Fruit fly (Drosophila melanogaster) whole organism, embryonic: ENCODE data around the gene moody.

ENCODE experiments used
- ATbp ChIP-seq: fragments of 200-800 bp; sonication (Bioruptor generic); optimal IDR thresholded peaks from 2 replicates; lab custom pipeline; 2017; ENCODE audit warnings: missing biosample characterization, mild to moderate bottlenecking, missing genetic modification characterization, missing genetic modification reagents
- CG11560 ChIP-seq: fragments of 200-800 bp; sonication (Bioruptor generic); IDR thresholded peaks from 3 replicates; pipeline ENCODE4 v1.3.6; 2022; ENCODE audit warnings: missing biosample characterization, missing genetic modification characterization
- CG16779 ChIP-seq: fragments of 200-800 bp; sonication (Bioruptor generic); IDR thresholded peaks from 2 replicates; pipeline ENCODE4 v1.3.6; 2022; ENCODE audit warnings: missing biosample characterization, missing genetic modification characterization
- CG17361 ChIP-seq: fragments of 200-800 bp; sonication (Bioruptor generic); IDR thresholded peaks from 3 replicates; pipeline ENCODE4 v1.3.6; 2022; ENCODE audit warnings: missing biosample characterization, missing genetic modification characterization
- CG17829 ChIP-seq: fragments of 200-800 bp; optimal IDR thresholded peaks from 2 replicates; lab custom pipeline; 2019; ENCODE audit warnings: missing biosample characterization, mild to moderate bottlenecking, missing genetic modification characterization, moderate library complexity
- CG18599 ChIP-seq: fragments of 200-800 bp; sonication (Bioruptor generic); optimal IDR thresholded peaks from 3 replicates; lab custom pipeline; 2017; ENCODE audit warnings: missing biosample characterization, missing genetic modification characterization, mild to moderate bottlenecking, moderate library complexity, missing genetic modification reagents
- CG2875 ChIP-seq: fragments of 200-800 bp; sonication (Bioruptor generic); optimal IDR thresholded peaks from 2 replicates; lab custom pipeline; 2017; ENCODE audit warnings: missing biosample characterization, mild to moderate bottlenecking, missing genetic modification characterization, missing genetic modification reagents
- CG3407 ChIP-seq: fragments of 200-800 bp; sonication (Bioruptor generic); optimal IDR thresholded peaks from 2 replicates; lab custom pipeline; 2018; ENCODE audit warnings: missing biosample characterization, mild to moderate bottlenecking, missing genetic modification characterization
- CG6654 ChIP-seq: fragments of 200-800 bp; sonication (Bioruptor generic); optimal IDR thresholded peaks from 2 replicates; lab custom pipeline; 2017; ENCODE audit warnings: missing biosample characterization, mild to moderate bottlenecking, missing genetic modification characterization
- CG7745 ChIP-seq: fragments of 200-800 bp; sonication (Bioruptor generic); optimal IDR thresholded peaks from 2 replicates; lab custom pipeline; 2018; ENCODE audit warnings: missing biosample characterization, mild to moderate bottlenecking, missing genetic modification characterization, moderate library complexity
- CG8359 ChIP-seq: fragments of 200-800 bp; sonication (Bioruptor generic); optimal IDR thresholded peaks from 2 replicates; lab custom pipeline; 2017; ENCODE audit warnings: missing biosample characterization, mild to moderate bottlenecking, missing genetic modification characterization, borderline replicate concordance
- Chrac-16 ChIP-seq: fragments of 200-800 bp; sonication (Bioruptor generic); optimal IDR thresholded peaks from 3 replicates; lab custom pipeline; 2016; ENCODE audit warnings: missing biosample characterization, missing genetic modification characterization
- Dip2 ChIP-seq: fragments of 200-800 bp; sonication (Bioruptor generic); IDR thresholded peaks from 2 replicates; pipeline ENCODE4 v1.3.6; 2022; ENCODE audit warnings: missing biosample characterization, missing genetic modification characterization
- Dip3 ChIP-seq: fragments of 200-800 bp; sonication (Bioruptor generic); optimal IDR thresholded peaks from 3 replicates; lab custom pipeline; 2016; ENCODE audit warnings: missing biosample characterization, missing genetic modification characterization
- Gug ChIP-seq: fragments of 200-800 bp; sonication (Bioruptor generic); IDR thresholded peaks from 4 replicates; pipeline ENCODE4 v1.3.6; 2022; ENCODE audit warnings: missing biosample characterization, missing genetic modification characterization
- H15 ChIP-seq: fragments of 200-800 bp; sonication (Bioruptor generic); IDR thresholded peaks from 3 replicates; pipeline ENCODE4 v1.3.6; 2022; ENCODE audit warnings: missing biosample characterization, missing genetic modification characterization
- HLH4C ChIP-seq: fragments of 200-800 bp; sonication (Bioruptor generic); IDR thresholded peaks from 3 replicates; pipeline ENCODE4 v1.3.6; 2022; ENCODE audit warnings: missing biosample characterization, missing genetic modification characterization; ENCODE audit not compliant: partially characterized antibody
- Hmr ChIP-seq: fragments of 200-800 bp; sonication (Bioruptor generic); optimal IDR thresholded peaks from 3 replicates; lab custom pipeline; 2017; ENCODE audit warnings: mild to moderate bottlenecking, missing biosample characterization, missing genetic modification reagents, missing genetic modification characterization
- Lpt ChIP-seq: fragments of >200 bp; optimal IDR thresholded peaks from 2 replicates; lab custom pipeline; 2018; ENCODE audit warnings: missing biosample characterization, missing genetic modification characterization
- MBD-R2 ChIP-seq: fragments of 200-800 bp; sonication (Bioruptor generic); IDR thresholded peaks from 2 replicates; pipeline ENCODE4 v1.3.6; 2022; ENCODE audit warnings: missing biosample characterization, missing genetic modification characterization
- MTF-1 ChIP-seq: fragments of 200-800 bp; sonication (Bioruptor generic); optimal IDR thresholded peaks from 2 replicates; lab custom pipeline; 2018; ENCODE audit warnings: missing biosample characterization, mild to moderate bottlenecking, missing genetic modification characterization, borderline replicate concordance
- Neu2 ChIP-seq: fragments of 200-800 bp; sonication (Bioruptor generic); optimal IDR thresholded peaks from 3 replicates; lab custom pipeline; 2016; ENCODE audit warnings: missing biosample characterization, missing genetic modification characterization, borderline replicate concordance
- PHDP ChIP-seq: fragments of 200-800 bp; sonication (Bioruptor generic); optimal IDR thresholded peaks from 3 replicates; lab custom pipeline; 2018; ENCODE audit warnings: missing biosample characterization, mild to moderate bottlenecking, missing genetic modification characterization, moderate library complexity
- Pdp1 ChIP-seq, 2 experiments: fragments of 200-800 bp; sonication (Bioruptor generic); optimal IDR thresholded peaks; 3 replicates each; lab custom pipeline; 2016; ENCODE audit warnings: missing biosample characterization in 2 of 2, missing genetic modification characterization in 2 of 2, mild to moderate bottlenecking in 1 of 2, moderate library complexity in 1 of 2
- Vsx1 ChIP-seq: fragments of 200-800 bp; sonication (Bioruptor generic); optimal IDR thresholded peaks from 2 replicates; lab custom pipeline; 2017; ENCODE audit warnings: missing biosample characterization, mild to moderate bottlenecking, missing genetic modification characterization, missing genetic modification reagents
- ap ChIP-seq: fragments of 200-800 bp; sonication (Bioruptor generic); IDR thresholded peaks from 2 replicates; pipeline ENCODE4 v1.3.6; 2022; ENCODE audit warnings: missing biosample characterization, missing genetic modification characterization
- cad ChIP-seq: fragments of >200 bp; optimal IDR thresholded peaks from 2 replicates; lab custom pipeline; 2017; ENCODE audit warnings: missing biosample characterization, missing genetic modification characterization
- caup ChIP-seq: fragments of 200-800 bp; sonication (Bioruptor generic); optimal IDR thresholded peaks from 3 replicates; lab custom pipeline; 2017; ENCODE audit warnings: missing biosample characterization, mild to moderate bottlenecking, missing genetic modification characterization, moderate library complexity; ENCODE audit not compliant: severe bottlenecking
- chm ChIP-seq: fragments of 200-800 bp; sonication (Bioruptor generic); IDR thresholded peaks from 2 replicates; pipeline ENCODE4 v1.3.6; 2022; ENCODE audit warnings: missing biosample characterization, missing genetic modification characterization
- croc ChIP-seq: fragments of 200-800 bp; sonication (Bioruptor generic); conservative IDR thresholded peaks from 3 replicates; pipeline ENCODE4 v1.3.6; 2022; ENCODE audit warnings: missing biosample characterization, missing genetic modification characterization
- dan ChIP-seq: fragments of 200-800 bp; sonication (Bioruptor generic); IDR thresholded peaks from 2 replicates; pipeline ENCODE4 v1.3.6; 2022; ENCODE audit warnings: missing biosample characterization, missing genetic modification characterization
- ewg ChIP-seq: fragments of 200-800 bp; sonication (Bioruptor generic); optimal IDR thresholded peaks from 3 replicates; lab custom pipeline; 2017; ENCODE audit warnings: mild to moderate bottlenecking, missing biosample characterization, missing genetic modification reagents, missing genetic modification characterization
- ftz-f1 ChIP-seq: fragments of 200-800 bp; sonication (Bioruptor generic); optimal IDR thresholded peaks from 2 replicates; lab custom pipeline; 2016; ENCODE audit warnings: missing biosample characterization, missing genetic modification characterization
- gce ChIP-seq: fragments of 200-800 bp; sonication (Bioruptor generic); IDR thresholded peaks from 3 replicates; pipeline ENCODE4 v1.3.6; 2022; ENCODE audit warnings: missing biosample characterization, missing genetic modification characterization
- h ChIP-seq: fragments of >200 bp; optimal IDR thresholded peaks from 2 replicates; lab custom pipeline; 2017
- hth ChIP-seq: fragments of >200 bp; optimal IDR thresholded peaks from 2 replicates; lab custom pipeline; 2017; ENCODE audit warnings: inconsistent platforms
- jing ChIP-seq: fragments of 200-800 bp; sonication (Bioruptor generic); optimal IDR thresholded peaks from 2 replicates; lab custom pipeline; 2018; ENCODE audit warnings: missing biosample characterization, mild to moderate bottlenecking, missing genetic modification characterization
- kah ChIP-seq: fragments of 200-800 bp; sonication (Bioruptor generic); optimal IDR thresholded peaks from 2 replicates; lab custom pipeline; 2018; ENCODE audit warnings: missing biosample characterization, mild to moderate bottlenecking, missing genetic modification characterization
- ken ChIP-seq: fragments of 200-800 bp; sonication (Bioruptor generic); IDR thresholded peaks from 3 replicates; pipeline ENCODE4 v1.3.6; 2022; ENCODE audit warnings: missing biosample characterization, missing genetic modification characterization
- lbe ChIP-seq: fragments of 200-800 bp; sonication (Bioruptor generic); optimal IDR thresholded peaks from 2 replicates; lab custom pipeline; 2016; ENCODE audit warnings: missing biosample characterization, mild to moderate bottlenecking, missing genetic modification characterization
- lov ChIP-seq, 2 experiments: fragments of 200-800 bp in 1 of 2; fragments of >200 bp in 1 of 2; sonication (Bioruptor generic) in 1 of 2; IDR thresholded peaks in 1 of 2; optimal IDR thresholded peaks in 1 of 2; 2 replicates in 1 of 2; 3 replicates in 1 of 2; pipeline versions ENCODE4 v1.3.6 to Lab custom; 2017 to 2022; ENCODE audit warnings: missing biosample characterization in 1 of 2, missing genetic modification characterization in 1 of 2
- mam ChIP-seq: fragments of 200-800 bp; sonication (Bioruptor generic); optimal IDR thresholded peaks from 3 replicates; lab custom pipeline; 2016; ENCODE audit warnings: missing biosample characterization, missing genetic modification characterization
- mirr ChIP-seq: fragments of 200-800 bp; sonication (Bioruptor generic); optimal IDR thresholded peaks from 3 replicates; lab custom pipeline; 2018; ENCODE audit warnings: missing biosample characterization, mild to moderate bottlenecking, missing genetic modification characterization
- nmo ChIP-seq: fragments of 200-800 bp; sonication (Bioruptor generic); optimal IDR thresholded peaks from 2 replicates; lab custom pipeline; 2018; ENCODE audit warnings: missing biosample characterization, mild to moderate bottlenecking, missing genetic modification characterization, moderate library complexity
- pho ChIP-seq: fragments of 200-800 bp; sonication (Bioruptor generic); optimal IDR thresholded peaks from 2 replicates; lab custom pipeline; 2016; ENCODE audit warnings: missing biosample characterization, missing genetic modification characterization
- psq ChIP-seq: fragments of 200-800 bp; sonication (Bioruptor generic); optimal IDR thresholded peaks from 2 replicates; lab custom pipeline; 2017; ENCODE audit warnings: missing biosample characterization, missing genetic modification characterization
- salm ChIP-seq: fragments of 200-800 bp; sonication (Bioruptor generic); optimal IDR thresholded peaks from 2 replicates; lab custom pipeline; 2018; ENCODE audit warnings: missing biosample characterization, mild to moderate bottlenecking, missing genetic modification characterization
- sens ChIP-seq: fragments of 200-800 bp; sonication (Bioruptor generic); peaks from one replicate; lab custom pipeline; 2016; ENCODE audit warnings: missing biosample characterization, missing genetic modification characterization
- trh ChIP-seq: fragments of 200-800 bp; sonication (Bioruptor generic); optimal IDR thresholded peaks from 2 replicates; lab custom pipeline; 2016; ENCODE audit warnings: missing biosample characterization, missing genetic modification characterization
- wdn ChIP-seq: fragments of 200-800 bp; sonication (Bioruptor generic); IDR thresholded peaks from 2 replicates; pipeline ENCODE4 v1.3.6; 2022; ENCODE audit warnings: missing biosample characterization, missing genetic modification characterization
- zfh1 ChIP-seq: fragments of 200-800 bp; sonication (Bioruptor generic); IDR thresholded peaks from 3 replicates; pipeline ENCODE4 v1.3.6; 2022; ENCODE audit warnings: missing biosample characterization, missing genetic modification characterization

moody gene

DNA sequence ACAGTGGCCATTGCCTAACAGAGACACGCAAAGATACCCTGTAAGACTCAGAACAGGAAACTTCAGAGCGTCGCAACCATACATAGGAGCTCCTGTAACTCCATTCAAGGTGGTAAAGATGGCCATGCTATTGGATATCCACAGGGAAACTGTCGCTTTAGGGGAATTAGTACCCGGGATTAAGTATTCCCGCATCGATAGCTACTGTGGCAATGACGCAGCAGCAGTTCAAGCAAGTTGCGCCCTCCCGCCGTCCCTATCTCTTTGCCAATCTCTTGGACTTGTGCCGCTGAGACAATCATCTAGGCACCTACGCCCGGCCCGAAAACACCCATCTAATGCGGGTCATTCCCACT, 20.8 kb upstream of the moody start (continued):
- TF ChIP-seq Dip2 (GFP tag; lab: Robert Waterston, UW) (no peak), Gug (peak; percentile 63; the same call in 2 of the 4 replicates), Chrac-16 (peak; percentile 11), nmo (peak; percentile 52), ken (0 out of 3 replicates have a peak, but pooled peaks have one; percentile 50), Neu2 (no peak), sens (peak; percentile 79), pho (GFP tag; lab: Kevin White, UChicago) (peak; percentile 25), mam (GFP tag; lab: Kevin White, UChicago) (peak; percentile 74), gce (peak; percentile 57; the same call in 2 of the 3 replicates), jing (no peak), Pdp1 (GFP tag; optimal IDR thresholded peaks at IDR 0.05; lab: Kevin White, UChicago) (peak; percentile 24 to 61), caup (peak; percentile 72), h (lab: Kevin White, UChicago) (no peak), ewg (peak; percentile 19), ftz-f1 (GFP tag; lab: Kevin White, UChicago) (no peak), Hmr (GFP tag; lab: Kevin White, UChicago) (peak; percentile 65), trh (GFP tag; lab: Kevin White, UChicago) (no peak), zfh1 (peak; percentile 74; the same call in 2 of the 3 replicates), MBD-R2 (GFP tag; lab: Robert Waterston, UW) (peak; percentile 52; the same call in 1 of the 2 replicates), Lpt (GFP tag; lab: Kevin White, UChicago) (no peak), CG18599 (GFP tag; lab: Kevin White, UChicago) (peak; percentile 80), CG6654 (GFP tag; lab: Kevin White, UChicago) (no peak), kah (GFP tag; lab: Kevin White, UChicago) (no peak), CG2875 (GFP tag; lab: Kevin White, UChicago) (peak; percentile 8), CG11560 (tag; lab: Robert Waterston, UW) (no peak), MTF-1 (GFP tag; lab: Kevin White, UChicago) (no peak), CG8359 (GFP tag; lab: Kevin White, UChicago) (no peak), wdn (peak; percentile 65), chm (0 out of 2 replicates have a peak, but pooled peaks have one; percentile 38), mirr (GFP tag; lab: Kevin White, UChicago) (peak; percentile 32), ATbp (GFP tag; lab: Kevin White, UChicago) (peak; percentile 46), cad (GFP tag; lab: Kevin White, UChicago) (no peak), CG7745 (tag; lab: Kevin White, UChicago) (no peak), lov (optimal IDR thresholded peaks at IDR 0.05; lab: Kevin White, UChicago) (no peak), lov (GFP tag; IDR thresholded peaks at IDR 0.05; lab: Robert Waterston, UW) (no peak), H15 (GFP tag; lab: Robert Waterston, UW) (no peak; the same call in 2 of the 3 replicates), dan (GFP tag; lab: Robert Waterston, UW) (no peak), CG3407 (GFP tag; lab: Kevin White, UChicago) (no peak), CG16779 (GFP tag; lab: Robert Waterston, UW) (no peak), hth (lab: Kevin White, UChicago) (no peak), lbe (GFP tag; lab: Kevin White, UChicago) (no peak), salm (tag; lab: Kevin White, UChicago) (peak; percentile 35), Dip3 (GFP tag; lab: Kevin White, UChicago) (peak; percentile 52), croc (GFP tag; lab: Robert Waterston, UW) (no peak), PHDP (tag; lab: Kevin White, UChicago) (peak; percentile 55), CG17361 (peak; percentile 55; the same call in 2 of the 3 replicates), ap (no peak), CG17829 (tag; lab: Kevin White, UChicago) (peak; percentile 34), psq (GFP tag; lab: Kevin White, UChicago) (no peak), Vsx1 (GFP tag; lab: Kevin White, UChicago) (no peak), HLH4C (GFP tag; lab: Robert Waterston, UW) (no peak)
